Fruit fly (Drosophila melanogaster): ENCODE data around the gene CG43694.

The CG43694 gene

dm6 chr3R:23472011-23472958, 46.5 kb upstream of the CG43694 start, which contains the start of gene CG4374 (continued):
- TF ChIP-seq CG32006 (GFP tag; optimal IDR thresholded peaks at IDR 0.05) (no peak), CG11294 (GFP tag; IDR thresholded peaks at IDR 0.05) (no peak), OdsH (GFP tag; optimal IDR thresholded peaks at IDR 0.05) (no peak), fd59A (GFP tag; optimal IDR thresholded peaks at IDR 0.05) (no peak), Met (GFP tag; optimal IDR thresholded peaks at IDR 0.05) (no peak), net (GFP tag; optimal IDR thresholded peaks at IDR 0.05) (no peak), fd85E (GFP tag; optimal IDR thresholded peaks at IDR 0.05) (no peak), CG8632 (GFP tag; optimal IDR thresholded peaks at IDR 0.05) (no peak), esn (GFP tag; optimal IDR thresholded peaks at IDR 0.05) (no peak)

DNA sequence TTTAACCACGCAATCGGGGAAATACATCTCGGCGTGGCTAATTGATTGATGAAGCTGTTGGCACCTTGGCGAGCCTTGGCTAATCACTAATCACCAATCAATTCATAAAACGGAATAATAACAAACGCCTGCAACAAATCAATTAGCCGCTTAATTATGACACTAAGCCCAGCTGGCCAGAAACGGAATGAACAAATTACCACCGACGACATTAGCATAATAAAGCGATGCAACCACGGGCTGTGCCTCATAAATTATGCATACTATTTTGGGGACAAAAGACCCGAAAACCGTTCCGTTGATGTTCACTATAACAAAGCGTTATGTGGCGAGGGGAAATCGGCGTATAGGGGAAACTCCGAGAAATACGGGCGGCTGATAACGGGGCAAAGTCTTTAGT, 34.8 kb upstream of the CG43694 start:
- TF ChIP-seq CG1621 (tag; optimal IDR thresholded peaks at IDR 0.05) (no peak), cyc (GFP tag; optimal IDR thresholded peaks at IDR 0.05) (no peak), Eip93F (GFP tag; optimal IDR thresholded peaks at IDR 0.05) (no peak), Gug (GFP tag; IDR thresholded peaks at IDR 0.05) (no peak), Met (GFP tag; optimal IDR thresholded peaks at IDR 0.05) (no peak), esn (GFP tag; optimal IDR thresholded peaks at IDR 0.05) (no peak), spab (GFP tag; optimal IDR thresholded peaks at IDR 0.05) (no peak), CG6808 (GFP tag; optimal IDR thresholded peaks at IDR 0.05) (no peak)

DNA sequence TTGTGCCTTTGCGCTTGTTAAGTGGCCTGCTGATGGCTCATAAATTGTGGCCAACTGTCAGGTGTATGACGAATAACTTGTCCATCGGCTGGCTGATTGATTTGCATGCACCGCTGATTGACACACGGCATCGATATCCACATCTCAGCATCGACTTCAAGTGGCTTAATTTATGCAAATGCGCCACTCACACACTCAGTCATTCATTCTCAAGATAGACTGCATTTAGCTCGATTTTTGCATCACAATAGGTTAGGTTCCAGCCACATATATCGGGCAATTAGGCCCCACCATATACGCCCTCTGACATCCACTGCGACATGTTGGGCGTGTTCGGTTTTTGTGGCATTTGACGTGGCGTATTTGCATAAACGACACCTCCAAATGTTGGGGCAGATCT, 30.0 kb upstream of the CG43694 start:
- TF ChIP-seq fkh (GFP tag; optimal IDR thresholded peaks at IDR 0.05) (no peak), eg (GFP tag; IDR thresholded peaks at IDR 0.05) (no peak), Eip75B (GFP tag; optimal IDR thresholded peaks at IDR 0.05) (no peak), esn (GFP tag; optimal IDR thresholded peaks at IDR 0.05) (no peak), Ets21C (GFP tag; optimal IDR thresholded peaks at IDR 0.05) (no peak), Gug (GFP tag; IDR thresholded peaks at IDR 0.05) (no peak)

dm6 chr3R:23445249-23445916, 19.6 kb upstream of the CG43694 start:
- TF ChIP-seq CG3032 (tag; optimal IDR thresholded peaks at IDR 0.05): no peak
- TF ChIP-seq Met (GFP tag; optimal IDR thresholded peaks at IDR 0.05): no peak
- TF ChIP-seq CG4318 (GFP tag; optimal IDR thresholded peaks at IDR 0.05): peak; percentile 40
- TF ChIP-seq eg (GFP tag; IDR thresholded peaks at IDR 0.05): peak; percentile 39; the same call in 1 of the 3 replicates
- no peak for TF ChIP-seq net (GFP tag; optimal IDR thresholded peaks at IDR 0.05)
- TF ChIP-seq CG8119 (GFP tag; IDR thresholded peaks at IDR 0.05): 0 out of 3 replicates have a peak, but pooled peaks have one; percentile 31
- TF ChIP-seq Ets21C (GFP tag; optimal IDR thresholded peaks at IDR 0.05): no peak
- TF ChIP-seq CG15336 (GFP tag; IDR thresholded peaks at IDR 0.05): peak; percentile 33; the same call in 1 of the 2 replicates
- peak; percentile 60 for TF ChIP-seq CG32006 (GFP tag; optimal IDR thresholded peaks at IDR 0.05)
- peak; percentile 2 for TF ChIP-seq CG6276 (GFP tag; optimal IDR thresholded peaks at IDR 0.05)
- TF ChIP-seq fkh (GFP tag; optimal IDR thresholded peaks at IDR 0.05): peak; percentile 67
- peak in 1 of 2 experiments; percentile 21 for TF ChIP-seq salr (GFP tag; optimal IDR thresholded peaks at IDR 0.05)
- peak; percentile 48 for TF ChIP-seq Hr4 (GFP tag; optimal IDR thresholded peaks at IDR 0.05)
- peak; percentile 38 for TF ChIP-seq Eip78C (GFP tag)
- TF ChIP-seq CG7368 (GFP tag; optimal IDR thresholded peaks at IDR 0.05): no peak
- TF ChIP-seq CG10669 (GFP tag; optimal IDR thresholded peaks at IDR 0.05): no peak

DNA sequence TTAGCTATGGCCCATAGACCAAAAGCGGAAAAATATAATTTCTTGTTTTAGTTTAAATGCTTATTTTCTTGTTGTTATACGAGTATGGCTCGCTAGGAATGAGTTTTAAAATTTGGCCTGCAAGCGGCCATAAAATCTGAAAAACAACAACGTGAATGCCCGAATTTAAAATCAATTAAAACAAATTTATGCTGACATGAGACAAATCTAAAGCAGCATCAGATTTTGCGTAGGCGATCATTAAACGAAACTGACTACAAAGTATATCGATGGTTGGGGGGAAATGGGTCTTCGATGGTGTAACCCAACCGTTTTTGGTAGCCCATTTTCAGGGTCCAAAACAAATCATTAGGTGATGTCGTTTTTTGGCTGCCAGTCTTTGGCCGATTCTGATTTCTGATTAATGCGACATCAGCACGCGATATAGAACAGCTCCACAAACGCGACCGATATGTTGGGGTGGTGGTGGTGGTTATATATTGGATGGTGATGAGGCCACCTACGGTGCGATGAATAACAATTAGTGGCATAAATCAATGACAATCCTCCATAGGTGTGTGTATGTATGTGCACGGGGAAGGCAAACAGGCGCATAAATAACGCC, 12.5 kb upstream of the CG43694 start:
- no peak for TF ChIP-seq Sox14 (GFP tag; optimal IDR thresholded peaks at IDR 0.05)
- no peak for TF ChIP-seq CG6854 (GFP tag; optimal IDR thresholded peaks at IDR 0.05)
- no peak for TF ChIP-seq Ets96B (tag; optimal IDR thresholded peaks at IDR 0.05)
- TF ChIP-seq dac (GFP tag; optimal IDR thresholded peaks at IDR 0.05): no peak
- TF ChIP-seq CG10631 (GFP tag; optimal IDR thresholded peaks at IDR 0.05): no peak
- TF ChIP-seq dsx (GFP tag; optimal IDR thresholded peaks at IDR 0.05; ENCODE audit: poor library complexity, severe bottlenecking): no peak
- TF ChIP-seq Lpt (GFP tag; optimal IDR thresholded peaks at IDR 0.05): no peak
- TF ChIP-seq CG11902 (GFP tag; optimal IDR thresholded peaks at IDR 0.05): no peak
- TF ChIP-seq CG8632 (GFP tag; optimal IDR thresholded peaks at IDR 0.05): no peak
- TF ChIP-seq lz (GFP tag; optimal IDR thresholded peaks at IDR 0.05): no peak
- TF ChIP-seq CG8119 (GFP tag; IDR thresholded peaks at IDR 0.05): no peak
- no peak for TF ChIP-seq esn (GFP tag; optimal IDR thresholded peaks at IDR 0.05)
- no peak for TF ChIP-seq fd85E (GFP tag; optimal IDR thresholded peaks at IDR 0.05)
- TF ChIP-seq Hr39 (GFP tag; optimal IDR thresholded peaks at IDR 0.05): no peak
- TF ChIP-seq CG32006 (GFP tag; optimal IDR thresholded peaks at IDR 0.05): no peak
- no peak for TF ChIP-seq Smox (GFP tag; optimal IDR thresholded peaks at IDR 0.05)

Measured in whole organism, prepupa.